Fruit fly (Drosophila melanogaster) whole organism, prepupa: ENCODE measurements around the gene CG11382.
A peak's percentile ranks its signal among the peaks of the same experiment; 100 is the strongest.

Experiments
- Blimp-1 ChIP-seq: fragments of 200-800 bp; sonication (Bioruptor generic); optimal IDR thresholded peaks from 3 replicates; lab custom pipeline; 2017; ENCODE audit warnings: missing biosample characterization, missing genetic modification characterization, mild to moderate bottlenecking, moderate library complexity, missing genetic modification reagents
- CG10631 ChIP-seq: fragments of 200-800 bp; sonication (Bioruptor generic); optimal IDR thresholded peaks from 2 replicates; lab custom pipeline; 2016; ENCODE audit warnings: missing biosample characterization, missing genetic modification characterization
- CG10669 ChIP-seq: fragments of 200-800 bp; sonication (Bioruptor generic); optimal IDR thresholded peaks from 3 replicates; lab custom pipeline; 2018; ENCODE audit warnings: missing biosample characterization, mild to moderate bottlenecking, missing genetic modification characterization, moderate library complexity
- CG11294 ChIP-seq: fragments of 200-800 bp; sonication (Bioruptor generic); IDR thresholded peaks from 2 replicates; pipeline ENCODE4 v1.3.6; 2022; ENCODE audit warnings: missing biosample characterization, missing genetic modification characterization
- CG11762 ChIP-seq: fragments of 200-800 bp; sonication (Bioruptor generic); optimal IDR thresholded peaks from 3 replicates; lab custom pipeline; 2016; ENCODE audit warnings: missing biosample characterization, missing genetic modification characterization; ENCODE audit not compliant: insufficient read depth
- CG15336 ChIP-seq: fragments of 200-800 bp; sonication (Bioruptor generic); IDR thresholded peaks from 2 replicates; pipeline ENCODE4 v1.3.6; 2022; ENCODE audit warnings: missing biosample characterization, missing genetic modification characterization
- CG1621 ChIP-seq: fragments of 200-800 bp; sonication (Bioruptor generic); optimal IDR thresholded peaks from 3 replicates; lab custom pipeline; 2018; ENCODE audit warnings: missing biosample characterization, mild to moderate bottlenecking, missing genetic modification characterization
- CG16779 ChIP-seq: fragments of 200-800 bp; sonication (Bioruptor generic); optimal IDR thresholded peaks from 3 replicates; lab custom pipeline; 2017; ENCODE audit warnings: missing biosample characterization, mild to moderate bottlenecking, missing genetic modification characterization
- CG31627 ChIP-seq: fragments of 200-800 bp; sonication (Bioruptor generic); optimal IDR thresholded peaks from 3 replicates; lab custom pipeline; 2016; ENCODE audit warnings: missing biosample characterization, missing genetic modification characterization
- CG32006 ChIP-seq: fragments of 200-800 bp; sonication (Bioruptor generic); optimal IDR thresholded peaks from 3 replicates; lab custom pipeline; 2017; ENCODE audit warnings: missing biosample characterization, mild to moderate bottlenecking, missing genetic modification characterization
- CG3919 ChIP-seq: fragments of 200-800 bp; sonication (Bioruptor generic); optimal IDR thresholded peaks from 3 replicates; lab custom pipeline; 2016; ENCODE audit warnings: missing biosample characterization, missing genetic modification characterization
- CG4318 ChIP-seq: fragments of 200-800 bp; sonication (Bioruptor generic); optimal IDR thresholded peaks from 3 replicates; lab custom pipeline; 2017; ENCODE audit warnings: missing biosample characterization, mild to moderate bottlenecking, missing genetic modification characterization
- CG6163 ChIP-seq: fragments of 200-800 bp; sonication (Bioruptor generic); IDR thresholded peaks from 3 replicates; pipeline ENCODE4 v1.3.6; 2022; ENCODE audit warnings: missing biosample characterization, missing genetic modification characterization
- CG6808 ChIP-seq: fragments of 200-800 bp; sonication (Bioruptor generic); optimal IDR thresholded peaks from 3 replicates; lab custom pipeline; 2017; ENCODE audit warnings: missing biosample characterization, missing genetic modification characterization, mild to moderate bottlenecking, moderate library complexity, missing genetic modification reagents
- CG6854 ChIP-seq: fragments of 200-800 bp; sonication (Bioruptor generic); optimal IDR thresholded peaks from 2 replicates; lab custom pipeline; 2017; ENCODE audit warnings: missing biosample characterization, mild to moderate bottlenecking, missing genetic modification characterization
- CG7368 ChIP-seq: fragments of 200-800 bp; sonication (Bioruptor generic); optimal IDR thresholded peaks from 3 replicates; lab custom pipeline; 2016; ENCODE audit warnings: missing biosample characterization, missing genetic modification characterization
- CG8119 ChIP-seq: fragments of 200-800 bp; sonication (Bioruptor generic); IDR thresholded peaks from 3 replicates; pipeline ENCODE4 v1.3.6; 2022; ENCODE audit warnings: missing biosample characterization, missing genetic modification characterization
- CG8319 ChIP-seq: fragments of 200-800 bp; sonication (Bioruptor generic); optimal IDR thresholded peaks from 3 replicates; lab custom pipeline; 2016; ENCODE audit warnings: missing biosample characterization, missing genetic modification characterization
- Eip78C ChIP-seq: fragments of 200-800 bp; sonication (Bioruptor generic); peaks from one replicate; lab custom pipeline; 2016; ENCODE audit warnings: missing biosample characterization, missing genetic modification characterization
- Eip93F ChIP-seq: fragments of 200-800 bp; sonication (Bioruptor generic); optimal IDR thresholded peaks from 2 replicates; lab custom pipeline; 2016; ENCODE audit warnings: missing biosample characterization, mild to moderate bottlenecking, missing genetic modification characterization
- Ets96B ChIP-seq: fragments of 200-800 bp; optimal IDR thresholded peaks from 2 replicates; lab custom pipeline; 2019; ENCODE audit warnings: missing biosample characterization, mild to moderate bottlenecking, missing genetic modification characterization, moderate library complexity
- Hr4 ChIP-seq: fragments of 200-800 bp; sonication (Bioruptor generic); optimal IDR thresholded peaks from 3 replicates; lab custom pipeline; 2016; ENCODE audit warnings: missing biosample characterization, missing genetic modification characterization
- Met ChIP-seq: fragments of 200-800 bp; sonication (Bioruptor generic); optimal IDR thresholded peaks from 3 replicates; lab custom pipeline; 2016; ENCODE audit warnings: missing biosample characterization, missing genetic modification characterization
- OdsH ChIP-seq: fragments of 200-800 bp; sonication (Bioruptor generic); optimal IDR thresholded peaks from 3 replicates; lab custom pipeline; 2016; ENCODE audit warnings: missing biosample characterization, missing genetic modification characterization
- Smox ChIP-seq: fragments of 200-800 bp; sonication (Bioruptor generic); optimal IDR thresholded peaks from 3 replicates; lab custom pipeline; 2016; ENCODE audit warnings: missing biosample characterization, missing genetic modification characterization
- Sox102F ChIP-seq: fragments of 200-800 bp; sonication (Bioruptor generic); optimal IDR thresholded peaks from 2 replicates; lab custom pipeline; 2016; ENCODE audit warnings: missing biosample characterization, mild to moderate bottlenecking, missing genetic modification characterization
- Sox14 ChIP-seq: fragments of 200-800 bp; sonication (Bioruptor generic); optimal IDR thresholded peaks from 3 replicates; lab custom pipeline; 2016; ENCODE audit warnings: missing biosample characterization, missing genetic modification characterization
- Sox15 ChIP-seq: fragments of 200-800 bp; sonication (Bioruptor generic); optimal IDR thresholded peaks from 3 replicates; lab custom pipeline; 2016; ENCODE audit warnings: missing biosample characterization, missing genetic modification characterization
- cyc ChIP-seq: fragments of 200-800 bp; sonication (Bioruptor generic); optimal IDR thresholded peaks from 3 replicates; lab custom pipeline; 2016; ENCODE audit warnings: missing biosample characterization, missing genetic modification characterization
- dac ChIP-seq: fragments of 200-800 bp; sonication (Bioruptor generic); optimal IDR thresholded peaks from 2 replicates; lab custom pipeline; 2017; ENCODE audit warnings: missing biosample characterization, mild to moderate bottlenecking, missing genetic modification characterization
- eg ChIP-seq: fragments of 200-800 bp; sonication (Bioruptor generic); IDR thresholded peaks from 3 replicates; pipeline ENCODE4 v1.3.6; 2022; ENCODE audit warnings: missing biosample characterization, missing genetic modification characterization
- esn ChIP-seq: fragments of 200-800 bp; sonication (Bioruptor generic); optimal IDR thresholded peaks from 2 replicates; lab custom pipeline; 2016; ENCODE audit warnings: missing biosample characterization, mild to moderate bottlenecking, missing genetic modification characterization, moderate library complexity
- fd85E ChIP-seq: fragments of 200-800 bp; sonication (Bioruptor generic); optimal IDR thresholded peaks from 3 replicates; lab custom pipeline; 2016; ENCODE audit warnings: missing biosample characterization, missing genetic modification characterization
- lz ChIP-seq: fragments of 200-800 bp; sonication (Bioruptor generic); optimal IDR thresholded peaks from 3 replicates; lab custom pipeline; 2016; ENCODE audit warnings: missing biosample characterization, missing genetic modification characterization
- pdm3 ChIP-seq: fragments of 200-800 bp; sonication (Bioruptor generic); optimal IDR thresholded peaks from 3 replicates; lab custom pipeline; 2016; ENCODE audit warnings: missing biosample characterization, missing genetic modification characterization
- svp ChIP-seq: fragments of 200-800 bp; sonication (Bioruptor generic); peaks from one replicate; lab custom pipeline; 2016; ENCODE audit warnings: missing biosample characterization, missing genetic modification characterization
- topi ChIP-seq: fragments of 200-800 bp; sonication (Bioruptor generic); optimal IDR thresholded peaks from 3 replicates; lab custom pipeline; 2016; ENCODE audit warnings: missing biosample characterization, missing genetic modification characterization

Gene CG11382

dm6 chrX:1209251-1210020 lies at the start of gene CG11382:
Gene CG11382 (plus strand): TSS chrX:1209970.
- TF ChIP-seq CG10631 (peak; percentile 26), topi (GFP tag; lab: Kevin White, UChicago) (peak; percentile 28), esn (GFP tag; lab: Kevin White, UChicago) (peak; percentile 39), Sox14 (peak; percentile 12), CG6854 (no peak), CG3919 (GFP tag; lab: Kevin White, UChicago) (peak; percentile 20), Sox102F (peak; percentile 14), cyc (GFP tag; lab: Kevin White, UChicago) (peak; percentile 7), CG11294 (GFP tag; lab: Robert Waterston, UW) (no peak), Smox (peak; percentile 28), svp (GFP tag; lab: Kevin White, UChicago) (peak; percentile 52), Met (GFP tag; lab: Kevin White, UChicago) (peak; percentile 39), Blimp-1 (peak; percentile 88), CG15336 (0 out of 2 replicates have a peak, but pooled peaks have one; percentile 27), CG7368 (GFP tag; lab: Kevin White, UChicago) (no peak), Hr4 (GFP tag; lab: Kevin White, UChicago) (peak; percentile 37), CG4318 (GFP tag; lab: Kevin White, UChicago) (no peak), Eip78C (peak; percentile 14), dac (no peak), CG10669 (GFP tag; lab: Kevin White, UChicago) (no peak), CG16779 (tag; lab: Kevin White, UChicago) (no peak), Sox15 (GFP tag; lab: Kevin White, UChicago) (no peak), pdm3 (GFP tag; lab: Kevin White, UChicago) (peak; percentile 24), CG8319 (GFP tag; lab: Kevin White, UChicago) (no peak), OdsH (GFP tag; lab: Kevin White, UChicago) (no peak), CG32006 (GFP tag; lab: Kevin White, UChicago) (peak; percentile 28)

- TF ChIP-seq CG6163 (GFP tag; lab: Robert Waterston, UW), result no peak
- no peak for TF ChIP-seq Eip93F (GFP tag; lab: Kevin White, UChicago)
- TF ChIP-seq CG11294 (GFP tag; lab: Robert Waterston, UW), result no peak
- TF ChIP-seq CG6808 (GFP tag; lab: Kevin White, UChicago), result no peak
- TF ChIP-seq CG1621 (tag; lab: Kevin White, UChicago), result no peak
- TF ChIP-seq pdm3 (GFP tag; lab: Kevin White, UChicago), result no peak
- no peak for TF ChIP-seq fd85E (GFP tag; lab: Kevin White, UChicago)
- no peak for TF ChIP-seq Ets96B (tag; lab: Kevin White, UChicago)
- no peak for TF ChIP-seq eg (GFP tag; lab: Robert Waterston, UW)
- no peak for TF ChIP-seq CG10669 (GFP tag; lab: Kevin White, UChicago)
- TF ChIP-seq lz (GFP tag; lab: Kevin White, UChicago), result no peak
- TF ChIP-seq CG11762 (GFP tag; lab: Kevin White, UChicago), result no peak
- TF ChIP-seq CG8119, result no peak
- TF ChIP-seq CG7368 (GFP tag; lab: Kevin White, UChicago), result no peak
- no peak for TF ChIP-seq CG31627 (GFP tag; lab: Kevin White, UChicago)
Observed at dm6 chrX:1161913-1162439, 47.8 kb upstream of the CG11382 start, which contains the start of gene eIF4E7. Gene eIF4E7 (minus strand): TSS chrX:1162389.
